Worm (Caenorhabditis elegans) whole organism, early embryonic: ENCODE results near the gene F43C11.12.

Experiments
- B0310.2 ChIP-seq: sonication (generic microtip); optimal IDR thresholded peaks from 2 replicates; lab custom pipeline; 2016; ENCODE audit warnings: mild to moderate bottlenecking, missing genetic modification characterization, missing compliant biosample characterization
- F13C5.2 ChIP-seq: sonication (generic microtip); optimal IDR thresholded peaks from 2 replicates; lab custom pipeline; 2017; ENCODE audit warnings: mild to moderate bottlenecking, missing genetic modification characterization, inconsistent platforms, missing compliant biosample characterization
- aly-1 ChIP-seq: sonication (generic microtip); optimal IDR thresholded peaks from 2 replicates; lab custom pipeline; 2016; ENCODE audit warnings: missing genetic modification characterization, missing compliant biosample characterization
- ama-1 ChIP-seq: fragments of 150-350 bp; optimal IDR thresholded peaks from 2 replicates; lab custom pipeline; 2014
- ceh-13 ChIP-seq: fragments of 200-800 bp; sonication (Bioruptor generic); optimal IDR thresholded peaks from 2 replicates; lab custom pipeline; 2018; ENCODE audit warnings: mild to moderate bottlenecking, missing genetic modification characterization, missing compliant biosample characterization
- ceh-36 ChIP-seq: sonication (generic microtip); optimal IDR thresholded peaks from 2 replicates; lab custom pipeline; 2016; ENCODE audit warnings: missing genetic modification characterization, inconsistent platforms, missing compliant biosample characterization
- ets-7 ChIP-seq: sonication (generic microtip); optimal IDR thresholded peaks from 2 replicates; lab custom pipeline; 2016; ENCODE audit warnings: missing genotype, missing genetic modification characterization, missing compliant biosample characterization
- flt-1 ChIP-seq: fragments of 200-800 bp; sonication (Bioruptor generic); IDR thresholded peaks from 2 replicates; pipeline ENCODE4 v1.3.6; 2022; ENCODE audit warnings: missing genetic modification characterization, missing compliant biosample characterization
- hmbx-1 ChIP-seq: sonication (generic microtip); optimal IDR thresholded peaks from 2 replicates; lab custom pipeline; 2016; ENCODE audit warnings: mild to moderate bottlenecking, missing genetic modification characterization, missing compliant biosample characterization
- hmg-4 ChIP-seq: fragments of 200-800 bp; sonication (Bioruptor generic); optimal IDR thresholded peaks from 2 replicates; lab custom pipeline; 2018; ENCODE audit warnings: mild to moderate bottlenecking, missing genetic modification characterization, missing compliant biosample characterization
- hnd-1 ChIP-seq: sonication (generic microtip); optimal IDR thresholded peaks from 2 replicates; lab custom pipeline; 2016; ENCODE audit warnings: missing genetic modification characterization, missing compliant biosample characterization
- pes-1 ChIP-seq: fragments of 200-800 bp; sonication (Bioruptor generic); IDR thresholded peaks from 2 replicates; pipeline ENCODE4 v1.3.6; 2022; ENCODE audit warnings: missing genetic modification reagents, missing genetic modification characterization, missing compliant biosample characterization
- scrt-1 ChIP-seq: fragments of 200-800 bp; sonication (Bioruptor generic); IDR thresholded peaks from 2 replicates; pipeline ENCODE4 v1.3.6; 2022; ENCODE audit warnings: missing genetic modification characterization, missing compliant biosample characterization
- sea-1 ChIP-seq: fragments of 200-800 bp; sonication (Bioruptor generic); conservative IDR thresholded peaks from 2 replicates; pipeline ENCODE4 v1.3.6; 2022; ENCODE audit warnings: missing genetic modification characterization, missing compliant biosample characterization
- tbx-11 ChIP-seq: fragments of 200-800 bp; sonication (Bioruptor generic); IDR thresholded peaks from 2 replicates; pipeline ENCODE4 v1.3.6; 2022; ENCODE audit warnings: missing genetic modification characterization, missing compliant biosample characterization
- tbx-37 ChIP-seq: fragments of 200-800 bp; sonication (Bioruptor generic); conservative IDR thresholded peaks from 2 replicates; pipeline ENCODE4 v1.3.6; 2022; ENCODE audit warnings: missing genetic modification reagents, missing genetic modification characterization, missing compliant biosample characterization
- tra-4 ChIP-seq: sonication (generic microtip); optimal IDR thresholded peaks from 2 replicates; lab custom pipeline; 2017; ENCODE audit warnings: missing genetic modification characterization, missing compliant biosample characterization

F43C11.12 gene

ce11 chrII:2356795-2357194 is 9.7 kb downstream of the F43C11.12 start, which contains the start of gene F43C11.1:
F43C11.1 (plus strand) TSS chrII:2357095.
- TF ChIP-seq tbx-11 (no peak), hmbx-1 (tag; lab: Kevin White, UChicago) (no peak), flt-1 (GFP tag; lab: Robert Waterston, UW) (no peak), B0310.2 (tag; lab: Kevin White, UChicago) (no peak), F13C5.2 (no peak), tbx-37 (GFP tag; lab: Robert Waterston, UW) (no peak), pes-1 (GFP tag; lab: Robert Waterston, UW) (no peak), sea-1 (GFP tag; lab: Robert Waterston, UW) (no peak), hnd-1 (tag; lab: Kevin White, UChicago) (no peak), tra-4 (tag; lab: Kevin White, UChicago) (no peak), ceh-13 (GFP tag; lab: Kevin White, UChicago) (no peak), ceh-36 (tag; lab: Kevin White, UChicago) (no peak)

- TF ChIP-seq hmg-4 (GFP tag; lab: Kevin White, UChicago) (no peak), scrt-1 (GFP tag; lab: Robert Waterston, UW) (no peak), F13C5.2 (no peak), B0310.2 (tag; lab: Kevin White, UChicago) (no peak), sea-1 (GFP tag; lab: Robert Waterston, UW) (no peak), aly-1 (tag; lab: Kevin White, UChicago) (no peak), hnd-1 (tag; lab: Kevin White, UChicago) (no peak), tra-4 (tag; lab: Kevin White, UChicago) (no peak), pes-1 (GFP tag; lab: Robert Waterston, UW) (no peak), ceh-36 (tag; lab: Kevin White, UChicago) (no peak), ceh-13 (GFP tag; lab: Kevin White, UChicago) (no peak), hmbx-1 (tag; lab: Kevin White, UChicago) (no peak), ama-1 (lab: Kevin White, UChicago) (no peak), flt-1 (GFP tag; lab: Robert Waterston, UW) (no peak)
These were observed 12.0 kb downstream of the F43C11.12 start, which contains the start of gene F43C11.2 for ce11 chrII:2354476-2354875. F43C11.2 (plus strand) TSS chrII:2354776.

- TF ChIP-seq flt-1 (GFP tag; lab: Robert Waterston, UW) (no peak), F13C5.2 (no peak), tbx-11 (no peak), ceh-36 (tag; lab: Kevin White, UChicago) (no peak), hmg-4 (GFP tag; lab: Kevin White, UChicago) (no peak), hmbx-1 (tag; lab: Kevin White, UChicago) (no peak), tbx-37 (GFP tag; lab: Robert Waterston, UW) (no peak), ceh-13 (GFP tag; lab: Kevin White, UChicago) (no peak), scrt-1 (GFP tag; lab: Robert Waterston, UW) (no peak), pes-1 (GFP tag; lab: Robert Waterston, UW) (no peak)
These were observed 13.5 kb downstream of the F43C11.12 start, which contains the start of gene F43C11.3 for ce11 chrII:2353012-2353411. F43C11.3 (plus strand) TSS chrII:2353312.

ce11 chrII:2352546-2352945 is 14.0 kb downstream of the F43C11.12 start, which contains the start of gene F43C11.10:
F43C11.10 (minus strand) TSS chrII:2352646.
- TF ChIP-seq tbx-37 (GFP tag; lab: Robert Waterston, UW) = no peak
- no peak for TF ChIP-seq flt-1 (GFP tag; lab: Robert Waterston, UW)
- no peak for TF ChIP-seq tra-4 (tag; lab: Kevin White, UChicago)
- no peak for TF ChIP-seq scrt-1 (GFP tag; lab: Robert Waterston, UW)
- TF ChIP-seq sea-1 (GFP tag; lab: Robert Waterston, UW) = no peak
- TF ChIP-seq ceh-36 (tag; lab: Kevin White, UChicago) = no peak
- no peak for TF ChIP-seq ceh-13 (GFP tag; lab: Kevin White, UChicago)
- no peak for TF ChIP-seq F13C5.2
- no peak for TF ChIP-seq hnd-1 (tag; lab: Kevin White, UChicago)
- TF ChIP-seq hmg-4 (GFP tag; lab: Kevin White, UChicago) = no peak
- no peak for TF ChIP-seq tbx-11
- TF ChIP-seq hmbx-1 (tag; lab: Kevin White, UChicago) = no peak
- TF ChIP-seq ets-7 (tag; lab: Kevin White, UChicago) = no peak
- TF ChIP-seq pes-1 (GFP tag; lab: Robert Waterston, UW) = no peak
- no peak for TF ChIP-seq aly-1 (tag; lab: Kevin White, UChicago)

ce11 chrII:2346672-2347071 is 19.9 kb downstream of the F43C11.12 start, which contains the start of gene F43C11.4:
F43C11.4 (plus strand) TSS chrII:2346972.
- TF ChIP-seq aly-1 (tag; lab: Kevin White, UChicago) (no peak), ets-7 (tag; lab: Kevin White, UChicago) (no peak), F13C5.2 (no peak), tra-4 (tag; lab: Kevin White, UChicago) (no peak), B0310.2 (tag; lab: Kevin White, UChicago) (no peak), pes-1 (GFP tag; lab: Robert Waterston, UW) (no peak), scrt-1 (GFP tag; lab: Robert Waterston, UW) (no peak), tbx-11 (no peak), ama-1 (lab: Kevin White, UChicago) (no peak), tbx-37 (GFP tag; lab: Robert Waterston, UW) (no peak), sea-1 (GFP tag; lab: Robert Waterston, UW) (no peak), ceh-13 (GFP tag; lab: Kevin White, UChicago) (no peak), flt-1 (GFP tag; lab: Robert Waterston, UW) (no peak), hmg-4 (GFP tag; lab: Kevin White, UChicago) (no peak), hmbx-1 (tag; lab: Kevin White, UChicago) (no peak)

ce11 chrII:2342004-2342479 is 24.5 kb downstream of the F43C11.12 start, which contains the start of gene F43C11.6:
F43C11.6 (plus strand) TSS chrII:2342429.
- TF ChIP-seq flt-1 (GFP tag; lab: Robert Waterston, UW) = no peak
- TF ChIP-seq ets-7 (tag; lab: Kevin White, UChicago) = no peak
- no peak for TF ChIP-seq scrt-1 (GFP tag; lab: Robert Waterston, UW)
- no peak for TF ChIP-seq ama-1 (lab: Kevin White, UChicago)
- no peak for TF ChIP-seq sea-1 (GFP tag; lab: Robert Waterston, UW)
- TF ChIP-seq tbx-37 (GFP tag; lab: Robert Waterston, UW) = no peak
- no peak for TF ChIP-seq hnd-1 (tag; lab: Kevin White, UChicago)
- no peak for TF ChIP-seq pes-1 (GFP tag; lab: Robert Waterston, UW)
- no peak for TF ChIP-seq hmbx-1 (tag; lab: Kevin White, UChicago)
